Fruit fly (Drosophila melanogaster) whole organism, embryonic: ENCODE measurements around the gene salr.
A peak's percentile ranks its signal among the peaks of the same experiment; 100 is the strongest.

ENCODE experiments used
- Antp ChIP-seq: fragments of 200-800 bp; sonication (Bioruptor generic); optimal IDR thresholded peaks from 3 replicates; lab custom pipeline; 2016; ENCODE audit warnings: missing biosample characterization, missing genetic modification characterization
- B-H1 ChIP-seq: fragments of 200-800 bp; sonication (Bioruptor generic); IDR thresholded peaks from 3 replicates; pipeline ENCODE4 v1.3.6; 2022; ENCODE audit warnings: missing biosample characterization, missing genetic modification characterization
- CG10209 ChIP-seq: fragments of 200-800 bp; sonication (Bioruptor generic); optimal IDR thresholded peaks from 3 replicates; lab custom pipeline; 2017; ENCODE audit warnings: missing biosample characterization, mild to moderate bottlenecking, missing genetic modification characterization, missing genetic modification reagents
- CG11723 ChIP-seq: fragments of 200-800 bp; sonication (Bioruptor generic); optimal IDR thresholded peaks from 2 replicates; lab custom pipeline; 2017; ENCODE audit warnings: missing biosample characterization, mild to moderate bottlenecking, missing genetic modification characterization
- CG12071 ChIP-seq: fragments of 200-800 bp; sonication (Bioruptor generic); optimal IDR thresholded peaks from 3 replicates; lab custom pipeline; 2018; ENCODE audit warnings: missing biosample characterization, mild to moderate bottlenecking, missing genetic modification characterization
- CG12299 ChIP-seq: fragments of 200-800 bp; sonication (Bioruptor generic); optimal IDR thresholded peaks from 2 replicates; lab custom pipeline; 2018; ENCODE audit warnings: missing biosample characterization, mild to moderate bottlenecking, missing genetic modification characterization
- CG12391 ChIP-seq: fragments of 200-800 bp; sonication (Bioruptor generic); optimal IDR thresholded peaks from 3 replicates; lab custom pipeline; 2018; ENCODE audit warnings: missing biosample characterization, mild to moderate bottlenecking, missing genetic modification characterization, moderate library complexity
- CG12744 ChIP-seq: fragments of 200-800 bp; sonication (Bioruptor generic); optimal IDR thresholded peaks from 2 replicates; lab custom pipeline; 2016; ENCODE audit warnings: missing biosample characterization, missing genetic modification characterization
- CG12769 ChIP-seq: fragments of 200-800 bp; sonication (Bioruptor generic); optimal IDR thresholded peaks from 2 replicates; lab custom pipeline; 2019; ENCODE audit warnings: missing biosample characterization, mild to moderate bottlenecking, missing genetic modification characterization, moderate library complexity
- CG13123 ChIP-seq: fragments of 200-800 bp; sonication (Bioruptor generic); optimal IDR thresholded peaks from 2 replicates; lab custom pipeline; 2016; ENCODE audit warnings: missing biosample characterization, missing genetic modification characterization
- CG13624 ChIP-seq: fragments of 200-800 bp; sonication (Bioruptor generic); optimal IDR thresholded peaks from 2 replicates; lab custom pipeline; 2016; ENCODE audit warnings: missing biosample characterization, missing genetic modification characterization
- CG13894 ChIP-seq: fragments of 200-800 bp; sonication (Bioruptor generic); optimal IDR thresholded peaks from 3 replicates; lab custom pipeline; 2018; ENCODE audit warnings: missing biosample characterization, mild to moderate bottlenecking, missing genetic modification characterization, moderate library complexity
- CG14441 ChIP-seq: fragments of 200-800 bp; sonication (Bioruptor generic); IDR thresholded peaks from 2 replicates; pipeline ENCODE4 v1.3.6; 2022; ENCODE audit warnings: missing biosample characterization, missing genetic modification characterization
- CG14965 ChIP-seq: fragments of 200-800 bp; sonication (Bioruptor generic); optimal IDR thresholded peaks from 2 replicates; lab custom pipeline; 2016; ENCODE audit warnings: missing biosample characterization, missing genetic modification characterization, borderline replicate concordance
- CG17361 ChIP-seq: fragments of 200-800 bp; sonication (Bioruptor generic); IDR thresholded peaks from 3 replicates; pipeline ENCODE4 v1.3.6; 2022; ENCODE audit warnings: missing biosample characterization, missing genetic modification characterization
- CG17568 ChIP-seq: fragments of 200-800 bp; sonication (Bioruptor generic); optimal IDR thresholded peaks from 2 replicates; lab custom pipeline; 2018; ENCODE audit warnings: missing biosample characterization, mild to moderate bottlenecking, missing genetic modification characterization, moderate library complexity
- CG17829 ChIP-seq: fragments of 200-800 bp; optimal IDR thresholded peaks from 2 replicates; lab custom pipeline; 2019; ENCODE audit warnings: missing biosample characterization, mild to moderate bottlenecking, missing genetic modification characterization, moderate library complexity
- CG18262 ChIP-seq: fragments of 200-800 bp; optimal IDR thresholded peaks from 3 replicates; lab custom pipeline; 2019; ENCODE audit warnings: missing biosample characterization, mild to moderate bottlenecking, missing genetic modification characterization, moderate library complexity
- CG4820 ChIP-seq: fragments of 200-800 bp; sonication (Bioruptor generic); optimal IDR thresholded peaks from 3 replicates; lab custom pipeline; 2016; ENCODE audit warnings: missing biosample characterization, missing genetic modification characterization
- CG6254 ChIP-seq: fragments of 200-800 bp; sonication (Bioruptor generic); optimal IDR thresholded peaks from 3 replicates; lab custom pipeline; 2017; ENCODE audit warnings: mild to moderate bottlenecking, missing biosample characterization, missing genetic modification reagents, missing genetic modification characterization
- CG8944 ChIP-seq: fragments of 200-800 bp; sonication (Bioruptor generic); optimal IDR thresholded peaks from 3 replicates; lab custom pipeline; 2016; ENCODE audit warnings: missing biosample characterization, missing genetic modification characterization
- Doc2 ChIP-seq: fragments of 200-800 bp; sonication (Bioruptor generic); IDR thresholded peaks from 2 replicates; pipeline ENCODE4 v1.3.6; 2022; ENCODE audit warnings: missing biosample characterization, missing genetic modification characterization
- Doc3 ChIP-seq: fragments of 200-800 bp; sonication (Bioruptor generic); IDR thresholded peaks from 3 replicates; pipeline ENCODE4 v1.3.6; 2022; ENCODE audit warnings: missing biosample characterization, missing genetic modification characterization; ENCODE audit not compliant: partially characterized antibody
- E2f2 ChIP-seq: fragments of 200-800 bp; sonication (Bioruptor generic); IDR thresholded peaks from 2 replicates; pipeline ENCODE4 v1.3.6; 2022; ENCODE audit warnings: missing biosample characterization, missing genetic modification characterization
- ERR ChIP-seq: fragments of 200-800 bp; sonication (Bioruptor generic); optimal IDR thresholded peaks from 2 replicates; lab custom pipeline; 2016; ENCODE audit warnings: missing biosample characterization, missing genetic modification characterization
- Hr39 ChIP-seq: fragments of >200 bp; optimal IDR thresholded peaks from 2 replicates; lab custom pipeline; 2017
- Lhr ChIP-seq: fragments of 200-800 bp; sonication (Bioruptor generic); optimal IDR thresholded peaks from 3 replicates; lab custom pipeline; 2017; ENCODE audit warnings: mild to moderate bottlenecking, missing biosample characterization, missing genetic modification reagents, missing genetic modification characterization
- MESR4 ChIP-seq: fragments of 200-800 bp; sonication (Bioruptor generic); optimal IDR thresholded peaks from 2 replicates; lab custom pipeline; 2018; ENCODE audit warnings: missing biosample characterization, mild to moderate bottlenecking, missing genetic modification characterization, moderate library complexity
- NFAT ChIP-seq: fragments of 200-800 bp; sonication (Bioruptor generic); IDR thresholded peaks from 2 replicates; pipeline ENCODE4 v1.3.6; 2022; ENCODE audit warnings: missing biosample characterization, missing genetic modification characterization
- Six4 ChIP-seq: fragments of 200-800 bp; sonication (Bioruptor generic); optimal IDR thresholded peaks from 2 replicates; lab custom pipeline; 2016; ENCODE audit warnings: missing biosample characterization, missing genetic modification characterization
- Sox100B ChIP-seq: fragments of 200-800 bp; sonication (Bioruptor generic); optimal IDR thresholded peaks from 3 replicates; lab custom pipeline; 2018; ENCODE audit warnings: missing biosample characterization, mild to moderate bottlenecking, missing genetic modification characterization
- bsh ChIP-seq, 2 experiments: fragments of 200-800 bp; sonication (Bioruptor generic); optimal IDR thresholded peaks; 2 replicates each; lab custom pipeline; 2017 to 2018; ENCODE audit warnings: mild to moderate bottlenecking in 2 of 2, missing biosample characterization in 2 of 2, missing genetic modification characterization in 2 of 2, moderate library complexity in 1 of 2
- cato ChIP-seq: fragments of 200-800 bp; sonication (Bioruptor generic); optimal IDR thresholded peaks from 2 replicates; lab custom pipeline; 2016; ENCODE audit warnings: missing biosample characterization, missing genetic modification characterization, borderline replicate concordance
- crp ChIP-seq, 2 experiments: fragments of 200-800 bp; sonication (Bioruptor generic); optimal IDR thresholded peaks; 2 replicates in 1 of 2; 3 replicates in 1 of 2; lab custom pipeline; 2017; ENCODE audit warnings: missing biosample characterization in 2 of 2, missing genetic modification characterization in 2 of 2, mild to moderate bottlenecking in 1 of 2, moderate library complexity in 1 of 2
- cwo ChIP-seq: fragments of 200-800 bp; sonication (Bioruptor generic); optimal IDR thresholded peaks from 3 replicates; lab custom pipeline; 2017; ENCODE audit warnings: missing biosample characterization, missing genetic modification characterization, mild to moderate bottlenecking, moderate library complexity, missing genetic modification reagents
- dpn ChIP-seq, 2 experiments: fragments of 200-800 bp; sonication (Bioruptor generic); optimal IDR thresholded peaks; 3 replicates each; lab custom pipeline; 2016; ENCODE audit warnings: missing biosample characterization in 2 of 2, missing genetic modification characterization in 2 of 2
- fd96Cb ChIP-seq: fragments of 200-800 bp; sonication (Bioruptor generic); optimal IDR thresholded peaks from 2 replicates; lab custom pipeline; 2018; ENCODE audit warnings: missing biosample characterization, mild to moderate bottlenecking, missing genetic modification characterization, moderate library complexity
- gsb-n ChIP-seq: fragments of 200-800 bp; sonication (Bioruptor generic); optimal IDR thresholded peaks from 3 replicates; lab custom pipeline; 2018; ENCODE audit warnings: missing biosample characterization, mild to moderate bottlenecking, missing genetic modification characterization
- lola ChIP-seq, 3 experiments: fragments of >200 bp in 2 of 3; fragments of 200-800 bp in 1 of 3; sonication (Bioruptor generic) in 1 of 3; optimal IDR thresholded peaks; 2 replicates each; lab custom pipeline; 2017 to 2019; ENCODE audit warnings: missing biosample characterization in 3 of 3, missing genetic modification characterization in 3 of 3, mild to moderate bottlenecking in 1 of 3, moderate library complexity in 1 of 3
- nau ChIP-seq: fragments of 200-800 bp; sonication (Bioruptor generic); optimal IDR thresholded peaks from 3 replicates; lab custom pipeline; 2017; ENCODE audit warnings: missing biosample characterization, mild to moderate bottlenecking, missing genetic modification characterization, missing genetic modification reagents
- odd ChIP-seq: fragments of 200-800 bp; sonication (Bioruptor generic); optimal IDR thresholded peaks from 2 replicates; lab custom pipeline; 2017; ENCODE audit warnings: missing biosample characterization, mild to moderate bottlenecking, missing genetic modification characterization
- p53 ChIP-seq: fragments of 200-800 bp; sonication (Bioruptor generic); optimal IDR thresholded peaks from 2 replicates; lab custom pipeline; 2016; ENCODE audit warnings: missing biosample characterization, missing genetic modification characterization
- pho ChIP-seq: fragments of 200-800 bp; sonication (Bioruptor generic); optimal IDR thresholded peaks from 2 replicates; lab custom pipeline; 2016; ENCODE audit warnings: missing biosample characterization, missing genetic modification characterization
- psq ChIP-seq: fragments of 200-800 bp; sonication (Bioruptor generic); optimal IDR thresholded peaks from 2 replicates; lab custom pipeline; 2017; ENCODE audit warnings: missing biosample characterization, missing genetic modification characterization
- sisA ChIP-seq: fragments of 200-800 bp; sonication (Bioruptor generic); IDR thresholded peaks from 2 replicates; pipeline ENCODE4 v1.3.6; 2022; ENCODE audit warnings: missing biosample characterization, missing genetic modification characterization
- toy ChIP-seq: fragments of 200-800 bp; sonication (Bioruptor generic); IDR thresholded peaks from 2 replicates; pipeline ENCODE4 v1.3.6; 2022; ENCODE audit warnings: missing biosample characterization, missing genetic modification characterization
- ttk ChIP-seq: fragments of 200-800 bp; sonication (Bioruptor generic); IDR thresholded peaks from 2 replicates; pipeline ENCODE4 v2.1.2; 2022; ENCODE audit warnings: missing biosample characterization, missing genetic modification characterization
- usp ChIP-seq: fragments of >200 bp; optimal IDR thresholded peaks from 2 replicates; lab custom pipeline; 2017; ENCODE audit warnings: missing biosample characterization, missing genetic modification characterization
- z ChIP-seq: fragments of 200-800 bp; sonication (Bioruptor generic); IDR thresholded peaks from 3 replicates; pipeline ENCODE4 v1.3.6; 2022; ENCODE audit warnings: missing biosample characterization, missing genetic modification characterization

salr gene

dm6 chr2L:11331668-11332262 is 26.9 kb upstream of the salr start (continued):
- TF ChIP-seq CG13894 (tag; lab: Kevin White, UChicago) (no peak), cato (GFP tag; lab: Kevin White, UChicago) (no peak), ERR (GFP tag; lab: Kevin White, UChicago) (no peak), odd (GFP tag; lab: Kevin White, UChicago) (no peak), crp (GFP tag; optimal IDR thresholded peaks at IDR 0.05; lab: Kevin White, UChicago) (no peak), MESR4 (GFP tag; lab: Kevin White, UChicago) (no peak), bsh (GFP tag; optimal IDR thresholded peaks at IDR 0.05; lab: Kevin White, UChicago) (peak in 1 of 2 experiments; percentile 72), CG11723 (GFP tag; lab: Kevin White, UChicago) (no peak), Lhr (GFP tag; lab: Kevin White, UChicago) (no peak), B-H1 (GFP tag; lab: Robert Waterston, UW) (0 out of 3 replicates have a peak, but pooled peaks have one; percentile 21), Antp (no peak), nau (peak; percentile 28), CG12391 (tag; lab: Kevin White, UChicago) (peak; percentile 67), NFAT (GFP tag; lab: Robert Waterston, UW) (no peak), CG18262 (peak; percentile 48), CG12744 (GFP tag; lab: Kevin White, UChicago) (no peak), p53 (GFP tag; lab: Kevin White, UChicago) (no peak), fd96Cb (tag; lab: Kevin White, UChicago) (peak; percentile 51), CG4820 (GFP tag; lab: Kevin White, UChicago) (peak; percentile 60), CG12299 (tag; lab: Kevin White, UChicago) (no peak), usp (GFP tag; lab: Kevin White, UChicago) (no peak), CG17568 (GFP tag; lab: Kevin White, UChicago) (no peak), Doc2 (GFP tag; lab: Robert Waterston, UW) (no peak), CG13123 (GFP tag; lab: Kevin White, UChicago) (no peak), CG12071 (GFP tag; lab: Kevin White, UChicago) (no peak), CG13624 (GFP tag; lab: Kevin White, UChicago) (peak; percentile 41), CG14965 (GFP tag; lab: Kevin White, UChicago) (no peak), Sox100B (peak; percentile 29), dpn (GFP tag; optimal IDR thresholded peaks at IDR 0.05; lab: Kevin White, UChicago) (peak; percentile 49 to 58), lola (GFP tag; optimal IDR thresholded peaks at IDR 0.05; lab: Kevin White, UChicago) (peak in 1 of 3 experiments; percentile 57), z (GFP tag; lab: Robert Waterston, UW) (no peak), E2f2 (GFP tag; lab: Robert Waterston, UW) (peak; percentile 29; the same call in 1 of the 2 replicates), Six4 (peak; percentile 23), CG14441 (GFP tag; lab: Robert Waterston, UW) (peak; percentile 35), CG12769 (peak; percentile 14), psq (no peak), Doc3 (GFP tag; lab: Robert Waterston, UW) (no peak), CG10209 (GFP tag; lab: Kevin White, UChicago) (peak; percentile 47), CG17829 (peak; percentile 41), CG17361 (GFP tag; lab: Robert Waterston, UW) (peak; percentile 52; the same call in 1 of the 3 replicates), ttk (GFP tag; lab: Robert Waterston, UW) (0 out of 2 replicates have a peak, but pooled peaks have one; percentile 11), toy (GFP tag; lab: Robert Waterston, UW) (no peak), Hr39 (lab: Kevin White, UChicago) (no peak), gsb-n (peak; percentile 64), CG8944 (GFP tag; lab: Kevin White, UChicago) (peak; percentile 38), pho (GFP tag; lab: Kevin White, UChicago) (no peak), cwo (GFP tag; lab: Kevin White, UChicago) (peak; percentile 18), CG6254 (GFP tag; lab: Kevin White, UChicago) (peak; percentile 12), sisA (GFP tag; lab: Robert Waterston, UW) (peak; percentile 57; the same call in 1 of the 2 replicates)
